Fruit fly (Drosophila melanogaster) whole organism, prepupa: ENCODE data around the gene p24-1.

Experiments used
- Hr4 ChIP-seq: fragments of 200-800 bp; sonication (Bioruptor generic); optimal IDR thresholded peaks from 3 replicates; lab custom pipeline; 2016; ENCODE audit warnings: missing biosample characterization, missing genetic modification characterization
- Lpt ChIP-seq: fragments of 200-800 bp; sonication (Bioruptor generic); optimal IDR thresholded peaks from 3 replicates; lab custom pipeline; 2016; ENCODE audit warnings: missing biosample characterization, missing genetic modification characterization
- esn ChIP-seq: fragments of 200-800 bp; sonication (Bioruptor generic); optimal IDR thresholded peaks from 2 replicates; lab custom pipeline; 2016; ENCODE audit warnings: missing biosample characterization, mild to moderate bottlenecking, missing genetic modification characterization, moderate library complexity
- ss ChIP-seq, 2 experiments: fragments of 200-800 bp; sonication (Bioruptor generic); optimal IDR thresholded peaks; 2 replicates in 1 of 2; 3 replicates in 1 of 2; lab custom pipeline; 2017 to 2018; ENCODE audit warnings: mild to moderate bottlenecking in 2 of 2, missing biosample characterization in 2 of 2, missing genetic modification characterization in 2 of 2, moderate library complexity in 1 of 2

dm6 chrX:11881686-11882085 is 29.4 kb upstream of the p24-1 start:
- TF ChIP-seq Lpt (GFP tag; lab: Kevin White, UChicago) (no peak), Hr4 (GFP tag; lab: Kevin White, UChicago) (no peak), esn (GFP tag; lab: Kevin White, UChicago) (no peak), ss (GFP tag; optimal IDR thresholded peaks at IDR 0.05; lab: Kevin White, UChicago) (peak; percentile 44 to 58)
